Worm (Caenorhabditis elegans): ENCODE results near the gene Y71H10B.1.

- TF ChIP-seq him-1 (tag; optimal IDR thresholded peaks at IDR 0.05) (no peak), W03F9.2 (tag; optimal IDR thresholded peaks at IDR 0.05) (no peak)
Observed at ce11 chrX:2865591-2866217, 25.6 kb upstream of the Y71H10B.1 start.

All from whole organism, L4/young adult.